Worm (Caenorhabditis elegans): ENCODE measurements around the gene srlf-7.
A peak's percentile ranks its signal among the peaks of the same experiment; 100 is the strongest.

Gene srlf-7

ce11 chrIV:7230198-7230597 lies 41.1 kb downstream of the srlf-7 start, which contains the start of gene cap-1 (continued):
- TF ChIP-seq tlf-1 (GFP tag; optimal IDR thresholded peaks at IDR 0.05) (no peak), Y56A3A.18 (GFP tag; IDR thresholded peaks at IDR 0.05) (no peak), F22D6.2 (tag; optimal IDR thresholded peaks at IDR 0.05) (no peak), sptf-2 (GFP tag; optimal IDR thresholded peaks at IDR 0.05) (no peak), nhr-27 (tag; optimal IDR thresholded peaks at IDR 0.05) (no peak), B0019.2 (GFP tag; conservative IDR thresholded peaks at IDR 0.05) (no peak), lsl-1 (GFP tag; optimal IDR thresholded peaks at IDR 0.05) (peak; percentile 37), ama-1 (optimal IDR thresholded peaks at IDR 0.05) (no peak), ama-1 (GFP tag; optimal IDR thresholded peaks at IDR 0.05) (no peak), F49E8.2 (tag; optimal IDR thresholded peaks at IDR 0.05; ENCODE audit: insufficient read depth) (no peak), madf-8 (GFP tag; conservative IDR thresholded peaks at IDR 0.05) (no peak), cebp-1 (GFP tag; IDR thresholded peaks at IDR 0.05) (no peak), cebp-1 (tag; optimal IDR thresholded peaks at IDR 0.05) (peak; percentile 22), hmg-1.2 (GFP tag; IDR thresholded peaks at IDR 0.05) (no peak), Y67H2A.10 (GFP tag; conservative IDR thresholded peaks at IDR 0.05) (no peak), ccch-3 (GFP tag; optimal IDR thresholded peaks at IDR 0.05) (no peak), nfyb-1 (GFP tag; IDR thresholded peaks at IDR 0.05) (no peak), ceh-40 (GFP tag; IDR thresholded peaks at IDR 0.05) (no peak), Y95B8A.8 (GFP tag; IDR thresholded peaks at IDR 0.05) (no peak), rcor-1 (GFP tag; IDR thresholded peaks at IDR 0.05) (no peak), mes-4 (tag; optimal IDR thresholded peaks at IDR 0.05) (no peak), pbrm-1 (GFP tag; IDR thresholded peaks at IDR 0.05) (no peak), ceh-79 (tag; optimal IDR thresholded peaks at IDR 0.05) (no peak), rpc-1 (optimal IDR thresholded peaks at IDR 0.05) (no peak), rpc-1 (tag; optimal IDR thresholded peaks at IDR 0.05) (no peak), K12H6.12 (tag; optimal IDR thresholded peaks at IDR 0.05) (peak; percentile 0), atf-7 (tag; optimal IDR thresholded peaks at IDR 0.05) (no peak), nfya-2 (GFP tag; IDR thresholded peaks at IDR 0.05) (no peak), F33H1.4 (GFP tag; IDR thresholded peaks at IDR 0.05) (no peak), fkh-3 (tag; optimal IDR thresholded peaks at IDR 0.05) (no peak), hlh-12 (tag; optimal IDR thresholded peaks at IDR 0.05) (no peak), mcd-1 (GFP tag; IDR thresholded peaks at IDR 0.05) (peak; percentile 88), bed-1 (GFP tag; IDR thresholded peaks at IDR 0.05) (no peak), xnd-1 (tag; optimal IDR thresholded peaks at IDR 0.05) (no peak), nhr-179 (tag; optimal IDR thresholded peaks at IDR 0.05) (no peak), ceh-58 (GFP tag; IDR thresholded peaks at IDR 0.05) (no peak), B0261.1 (tag; optimal IDR thresholded peaks at IDR 0.05) (no peak), let-607 (tag; optimal IDR thresholded peaks at IDR 0.05) (no peak), B0035.1 (tag; optimal IDR thresholded peaks at IDR 0.05) (no peak), attf-3 (GFP tag; conservative IDR thresholded peaks at IDR 0.05) (peak; percentile 38; the same call in 1 of the 2 replicates), rec-8 (tag; optimal IDR thresholded peaks at IDR 0.05) (no peak), ztf-3 (GFP tag; optimal IDR thresholded peaks at IDR 0.05) (no peak), bed-2 (GFP tag; IDR thresholded peaks at IDR 0.05) (no peak), lin-35 (GFP tag; optimal IDR thresholded peaks at IDR 0.05) (no peak), hsf-1 (GFP tag; IDR thresholded peaks at IDR 0.05) (no peak), ZK185.1 (tag; optimal IDR thresholded peaks at IDR 0.05; ENCODE audit: poor library complexity, severe bottlenecking) (peak; percentile 14), sea-2 (GFP tag; IDR thresholded peaks at IDR 0.05) (no peak), him-1 (tag; optimal IDR thresholded peaks at IDR 0.05) (no peak), aptf-3 (GFP tag; IDR thresholded peaks at IDR 0.05) (no peak), egl-44 (GFP tag; IDR thresholded peaks at IDR 0.05) (no peak), ceh-27 (GFP tag; optimal IDR thresholded peaks at IDR 0.05) (peak; percentile 41)
